Worm (Caenorhabditis elegans) whole organism, L4/young adult: ENCODE results near the gene gst-39.
A peak's percentile ranks its signal among the peaks of the same experiment; 100 is the strongest.
"Not testable (repeated sequence)": the region's sequence is repeated elsewhere in the genome, so short reads cannot be mapped to it uniquely, and the experiment has no call there.

Experiments
- W03F9.2 ChIP-seq: fragments of 150-350 bp; optimal IDR thresholded peaks from 2 replicates; lab custom pipeline; 2014; ENCODE audit warnings: missing biosample characterization, missing genetic modification characterization
- dao-5 ChIP-seq: sonication (generic microtip); optimal IDR thresholded peaks from 2 replicates; lab custom pipeline; 2016; ENCODE audit warnings: missing genotype, missing genetic modification characterization, moderate library complexity, missing compliant biosample characterization
- him-1 ChIP-seq: sonication (generic microtip); optimal IDR thresholded peaks from 2 replicates; lab custom pipeline; 2016; ENCODE audit warnings: missing genotype, missing genetic modification reagents, missing genetic modification characterization, missing compliant biosample characterization

Gene gst-39

DNA sequence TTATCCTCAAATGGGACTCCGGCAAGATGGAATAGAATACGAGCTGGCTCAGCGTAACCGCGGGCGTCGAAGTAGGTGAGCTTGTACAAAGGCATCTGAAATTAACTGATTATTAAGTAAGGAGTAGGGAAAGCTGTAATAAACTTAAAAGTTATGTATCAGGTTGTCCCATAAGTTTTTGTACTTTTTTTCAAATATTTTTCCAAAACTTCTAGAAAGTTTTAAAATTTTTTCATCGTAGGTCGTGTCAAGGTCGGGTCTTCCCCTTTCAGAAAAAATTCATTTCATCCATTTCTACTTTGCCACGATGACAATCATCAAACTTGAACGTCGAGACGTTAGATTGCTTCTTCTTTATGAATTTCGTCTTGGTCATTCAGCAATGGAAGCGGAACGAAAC is at the start of gene gst-39:
Gene gst-39, minus strand, starts transcription at position 101 of the 400 bp plus-strand sequence.
- not testable (repeated sequence) for TF ChIP-seq dao-5 (tag; lab: Kevin White, UChicago); him-1; W03F9.2

DNA sequence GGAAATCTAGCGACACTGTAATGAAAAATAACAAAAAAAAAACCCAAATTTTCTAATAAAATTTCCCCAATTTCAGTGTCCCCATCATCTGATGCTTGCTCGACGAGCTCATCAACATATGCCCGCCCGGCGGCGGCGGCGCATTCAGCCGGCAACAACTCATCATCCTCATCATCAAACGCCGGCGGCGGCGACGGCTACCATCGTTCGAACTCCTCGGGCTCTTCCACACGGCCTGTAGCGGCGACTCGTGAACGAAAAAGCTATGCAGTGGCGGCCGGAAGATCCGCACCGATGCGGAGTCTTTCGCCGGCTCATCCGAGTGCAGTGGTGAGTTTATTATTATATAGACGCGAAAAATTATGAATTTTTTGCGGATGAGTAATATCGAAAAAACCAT is 48.4 kb upstream of the gst-39 start:
- TF ChIP-seq him-1 (no peak), W03F9.2 (no peak), dao-5 (tag; lab: Kevin White, UChicago) (no peak)

DNA sequence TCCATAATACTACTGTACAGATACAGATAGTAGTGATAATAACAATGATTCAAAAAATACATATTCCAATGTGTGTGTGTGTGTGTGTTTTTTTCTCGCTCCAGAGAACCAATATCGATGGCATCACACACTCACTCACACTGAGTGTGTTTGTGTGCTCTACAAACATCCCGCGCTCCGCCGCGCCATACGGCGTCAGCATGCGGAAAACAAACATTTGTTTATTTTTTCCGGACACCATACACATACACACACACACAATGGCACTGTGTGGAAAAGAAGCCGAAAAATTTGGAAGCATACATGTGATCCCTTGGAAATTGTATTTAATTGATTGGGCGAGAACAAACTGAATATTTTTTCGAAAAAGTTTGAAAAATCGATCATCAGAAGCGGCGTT is 47.3 kb upstream of the gst-39 start:
- TF ChIP-seq him-1: no peak
- TF ChIP-seq dao-5 (tag; lab: Kevin White, UChicago): no peak
- TF ChIP-seq W03F9.2: no peak

DNA sequence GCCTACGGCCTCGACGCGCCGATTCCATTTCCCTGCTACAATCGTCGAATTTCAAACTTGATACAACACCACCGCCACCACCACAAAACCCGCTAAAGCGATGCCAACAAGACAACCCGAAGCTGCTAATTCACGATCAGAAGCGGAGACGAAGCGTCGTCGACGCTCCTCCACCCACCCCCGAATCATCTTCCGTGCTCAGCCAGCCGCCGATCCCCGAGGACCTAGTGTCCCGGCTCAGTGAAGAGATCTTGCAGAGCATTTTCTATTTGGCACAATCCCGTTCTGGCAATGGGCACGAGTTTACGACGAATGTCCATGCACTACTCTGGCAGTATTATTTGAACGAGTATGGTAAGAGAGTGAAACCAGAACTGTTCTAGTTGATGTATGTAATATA is 46.9 kb upstream of the gst-39 start:
- TF ChIP-seq him-1: no peak
- TF ChIP-seq W03F9.2: no peak
- no peak for TF ChIP-seq dao-5 (tag; lab: Kevin White, UChicago)

DNA sequence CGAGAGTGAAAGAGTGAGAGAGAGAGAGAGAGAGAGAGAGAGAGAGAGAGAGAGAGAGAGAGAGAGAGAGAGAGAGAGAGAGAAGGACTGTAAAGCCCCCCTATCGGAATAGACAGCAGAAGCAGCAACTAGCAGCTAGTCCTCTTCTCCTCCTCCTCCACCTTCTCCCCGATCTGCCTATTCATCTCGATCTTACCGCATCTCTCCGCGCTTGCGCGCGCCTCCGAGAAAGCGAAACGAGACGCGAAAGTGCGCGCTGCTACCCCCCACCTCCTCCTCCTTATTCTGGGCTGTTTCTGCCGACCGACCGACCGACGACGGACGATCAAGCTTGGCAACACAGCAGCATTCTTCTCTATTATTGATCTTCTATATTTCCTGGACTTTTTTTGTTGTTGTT is 46.2 kb upstream of the gst-39 start:
- TF ChIP-seq W03F9.2 (no peak), dao-5 (tag; lab: Kevin White, UChicago) (no peak), him-1 (no peak)

DNA sequence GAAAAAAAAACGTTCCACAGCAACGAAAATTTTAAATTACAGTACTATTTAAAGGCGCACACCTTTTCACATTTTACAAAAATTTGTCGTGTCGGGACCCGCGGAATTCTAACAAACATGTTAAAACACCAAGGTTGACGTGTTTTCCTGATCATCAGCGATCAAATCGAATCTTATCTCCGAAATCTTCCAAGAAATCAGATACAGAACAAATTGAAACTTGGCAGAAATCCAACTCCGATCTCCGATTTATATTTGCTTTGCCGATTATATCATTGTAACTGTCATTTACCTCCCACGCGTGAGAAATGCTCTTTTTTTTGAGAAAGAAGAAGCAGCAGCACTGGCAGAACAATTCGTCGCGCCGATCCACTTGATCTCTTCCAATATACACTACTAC is 42.0 kb upstream of the gst-39 start:
- TF ChIP-seq him-1: no peak
- no peak for TF ChIP-seq dao-5 (tag; lab: Kevin White, UChicago)

DNA sequence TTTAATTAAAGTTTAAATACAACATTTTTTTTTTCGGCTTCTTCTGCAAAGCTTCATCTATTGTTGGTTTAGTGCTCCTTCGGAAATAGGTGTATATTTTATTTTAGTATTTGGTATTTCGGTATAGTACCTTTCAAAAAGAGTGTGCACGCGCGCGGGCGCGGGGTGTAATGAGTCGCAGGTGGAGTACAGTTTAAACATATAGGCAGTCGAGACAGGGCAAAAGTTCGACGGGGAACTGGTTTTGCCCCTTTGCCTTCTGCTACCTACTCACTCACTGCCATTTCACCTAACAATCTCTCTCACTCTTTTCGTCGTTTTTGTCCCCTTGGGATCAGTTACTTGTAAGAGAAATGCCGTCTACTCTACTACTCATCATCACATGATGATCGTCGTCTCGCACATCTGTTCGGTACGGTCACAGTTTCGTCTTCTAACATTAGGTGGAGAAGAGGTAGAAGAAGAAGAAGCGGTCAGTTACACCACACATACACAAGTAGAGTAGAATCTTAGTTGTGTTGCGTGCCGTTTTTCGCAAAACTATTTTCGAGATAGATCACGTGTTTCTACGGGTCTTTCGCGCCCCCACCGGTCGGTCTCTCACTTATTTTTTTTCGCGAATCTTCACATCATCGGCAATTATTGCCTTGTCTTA is 40.7 kb upstream of the gst-39 start:
- TF ChIP-seq W03F9.2: no peak
- no peak for TF ChIP-seq him-1
- no peak for TF ChIP-seq dao-5 (tag; lab: Kevin White, UChicago)

DNA sequence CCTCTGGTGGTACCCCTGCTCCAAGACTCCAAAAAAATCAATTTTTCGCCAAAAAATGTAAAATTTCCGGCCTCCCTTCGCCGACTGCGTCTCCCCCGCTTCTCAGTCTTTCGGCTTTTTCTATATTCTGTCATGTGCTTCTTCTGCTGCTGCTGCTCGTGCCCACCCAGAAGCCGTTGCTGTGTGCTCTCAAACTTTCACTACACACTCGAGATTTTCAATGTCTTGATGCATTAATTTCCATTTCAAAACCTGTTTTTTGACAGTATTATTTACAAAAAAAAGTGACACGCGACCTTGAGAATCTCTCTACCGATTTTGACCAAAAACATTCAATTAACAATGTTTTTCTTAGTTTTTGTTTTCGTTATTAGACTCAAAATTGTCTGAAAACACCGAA is 37.6 kb upstream of the gst-39 start:
- TF ChIP-seq dao-5 (tag; lab: Kevin White, UChicago) (no peak), him-1 (no peak), W03F9.2 (no peak)

DNA sequence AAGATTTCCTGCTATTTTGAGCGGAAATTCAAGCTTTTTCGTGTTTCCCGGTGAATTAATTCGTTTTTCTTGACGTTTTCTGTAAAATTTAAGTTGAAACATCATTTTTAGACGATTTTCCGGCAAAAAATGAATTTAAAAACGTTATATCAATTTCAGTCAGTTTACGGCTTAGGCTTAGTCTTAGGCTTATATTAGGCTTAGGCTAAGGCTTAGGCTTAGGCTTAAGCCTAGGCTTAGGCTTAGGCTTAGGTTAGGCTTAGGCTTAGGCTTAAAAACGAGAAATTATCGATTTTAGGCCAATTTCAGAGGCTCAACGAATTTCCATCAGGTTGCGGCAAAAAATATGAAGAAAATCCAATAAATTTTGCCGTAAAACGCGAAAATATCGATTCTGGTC is 37.2 kb upstream of the gst-39 start:
- TF ChIP-seq dao-5 (tag; lab: Kevin White, UChicago) (no peak), W03F9.2 (no peak), him-1 (no peak)

DNA sequence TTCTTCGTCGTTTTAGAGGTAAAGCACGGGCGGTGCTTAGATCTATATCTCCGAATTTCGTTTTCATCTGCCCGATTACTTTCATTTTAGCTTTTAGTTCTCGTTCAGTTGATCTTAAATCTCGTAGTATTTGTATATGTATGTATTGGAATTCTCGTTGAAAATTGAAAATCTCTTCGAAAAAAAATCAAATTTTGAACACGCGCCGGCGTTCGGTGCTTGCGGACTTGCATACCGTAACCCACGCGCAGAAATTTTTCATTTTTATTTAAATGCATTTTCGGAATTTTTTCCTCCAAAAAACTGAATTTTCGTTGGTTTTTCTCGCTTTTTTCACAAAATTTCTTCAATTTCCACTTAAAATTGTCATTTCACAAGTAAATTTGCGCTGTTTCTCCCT is 36.4 kb upstream of the gst-39 start:
- TF ChIP-seq dao-5 (tag; lab: Kevin White, UChicago): no peak
- no peak for TF ChIP-seq W03F9.2
- TF ChIP-seq him-1: no peak

DNA sequence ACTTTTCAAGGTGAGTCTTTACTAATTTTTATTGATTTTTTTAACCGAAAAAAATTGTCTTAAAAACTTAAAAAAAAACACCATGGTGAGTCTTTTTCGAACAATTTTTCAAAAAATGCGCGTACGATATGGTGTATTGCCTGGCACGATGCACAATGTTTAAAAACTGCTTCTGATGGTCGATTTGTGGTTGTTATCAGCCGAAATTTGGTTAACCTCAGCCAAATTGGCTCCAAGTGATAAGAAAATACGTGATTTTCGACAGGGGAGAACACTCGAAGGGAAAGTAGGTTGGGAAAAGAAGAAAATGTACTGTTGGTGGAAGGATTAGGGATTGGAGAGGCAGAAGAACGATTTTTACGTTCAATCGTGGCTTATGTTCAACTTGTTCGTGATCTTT is 35.8 kb upstream of the gst-39 start:
- TF ChIP-seq dao-5 (tag; lab: Kevin White, UChicago) (no peak), W03F9.2 (no peak), him-1 (no peak)

DNA sequence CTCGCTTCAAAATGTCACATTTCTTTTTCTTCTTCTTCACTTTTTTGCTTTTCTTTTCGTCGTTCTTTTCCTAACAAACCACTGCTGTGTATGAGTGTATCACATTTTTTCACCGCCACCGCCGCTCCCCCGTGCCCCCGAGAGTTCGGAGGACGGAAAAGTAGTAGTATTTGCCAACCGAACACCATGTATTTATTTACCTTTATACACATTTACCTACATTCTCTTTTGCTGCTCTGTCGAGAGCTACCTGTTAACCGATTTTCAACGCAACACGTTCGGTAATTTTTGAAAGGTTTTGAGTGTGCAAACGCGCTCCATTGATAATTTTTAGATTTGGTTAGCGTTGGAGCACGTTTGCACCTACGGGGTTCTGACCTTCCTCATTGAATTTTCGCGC is 34.5 kb upstream of the gst-39 start:
- TF ChIP-seq W03F9.2 (no peak), him-1 (no peak), dao-5 (tag; lab: Kevin White, UChicago) (no peak)

DNA sequence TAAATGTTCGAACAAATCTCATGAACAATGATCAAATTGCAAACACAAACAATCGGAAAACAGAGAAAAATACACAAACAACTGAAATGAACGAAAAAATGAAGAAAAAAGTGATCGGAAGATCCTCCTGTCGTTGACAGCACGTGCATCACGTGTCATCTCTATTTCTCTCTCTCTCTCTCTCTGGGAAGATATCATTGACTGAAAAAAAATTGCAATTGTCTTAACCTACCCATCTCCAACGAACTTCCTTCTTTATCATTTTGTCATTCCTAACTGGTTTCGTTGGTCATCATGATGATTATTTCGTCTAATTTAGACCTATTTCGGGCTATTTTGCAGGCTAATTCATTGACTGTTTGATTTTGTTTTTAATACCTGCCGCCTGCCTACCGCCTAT is 33.6 kb upstream of the gst-39 start:
- TF ChIP-seq dao-5 (tag; lab: Kevin White, UChicago): no peak
- peak; percentile 31 for TF ChIP-seq W03F9.2

DNA sequence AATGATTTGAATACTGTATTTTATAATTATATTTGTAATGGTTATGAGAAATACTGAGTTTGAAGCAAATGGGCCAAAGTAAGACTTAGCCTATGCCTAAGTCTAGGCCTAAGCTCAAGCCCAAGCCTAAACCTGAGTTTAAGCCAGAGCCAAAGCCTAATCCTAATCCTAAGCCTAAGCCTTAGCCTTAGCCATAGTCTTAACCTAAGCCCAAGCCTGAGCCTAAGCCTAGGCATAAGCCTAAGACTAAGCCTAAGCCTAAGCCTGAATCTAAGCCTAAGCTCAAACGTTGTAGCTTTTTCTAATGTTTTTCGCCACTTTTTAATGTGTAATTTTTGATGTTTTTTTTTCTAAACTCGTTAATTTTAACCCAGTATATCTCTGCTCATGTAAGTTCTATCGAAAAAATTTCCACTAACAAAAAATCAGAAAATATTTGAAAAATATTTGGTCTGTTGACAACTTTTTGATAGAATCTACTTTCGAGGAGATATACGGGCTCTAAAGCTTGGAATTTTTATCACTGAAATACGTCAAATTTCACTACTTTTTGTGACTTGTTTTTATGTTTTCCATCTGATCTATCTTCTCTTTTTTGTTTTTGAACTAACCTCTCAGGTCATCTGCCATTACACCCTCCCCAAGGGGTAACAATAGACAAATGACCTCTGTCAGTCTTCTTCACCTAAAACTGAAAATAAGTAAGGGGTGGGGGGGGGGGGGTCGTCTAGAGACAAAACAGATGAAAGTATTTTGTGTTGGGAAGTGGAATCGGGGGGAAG is 32.5 kb upstream of the gst-39 start:
- TF ChIP-seq W03F9.2: no peak
- TF ChIP-seq him-1: no peak
- no peak for TF ChIP-seq dao-5 (tag; lab: Kevin White, UChicago)

DNA sequence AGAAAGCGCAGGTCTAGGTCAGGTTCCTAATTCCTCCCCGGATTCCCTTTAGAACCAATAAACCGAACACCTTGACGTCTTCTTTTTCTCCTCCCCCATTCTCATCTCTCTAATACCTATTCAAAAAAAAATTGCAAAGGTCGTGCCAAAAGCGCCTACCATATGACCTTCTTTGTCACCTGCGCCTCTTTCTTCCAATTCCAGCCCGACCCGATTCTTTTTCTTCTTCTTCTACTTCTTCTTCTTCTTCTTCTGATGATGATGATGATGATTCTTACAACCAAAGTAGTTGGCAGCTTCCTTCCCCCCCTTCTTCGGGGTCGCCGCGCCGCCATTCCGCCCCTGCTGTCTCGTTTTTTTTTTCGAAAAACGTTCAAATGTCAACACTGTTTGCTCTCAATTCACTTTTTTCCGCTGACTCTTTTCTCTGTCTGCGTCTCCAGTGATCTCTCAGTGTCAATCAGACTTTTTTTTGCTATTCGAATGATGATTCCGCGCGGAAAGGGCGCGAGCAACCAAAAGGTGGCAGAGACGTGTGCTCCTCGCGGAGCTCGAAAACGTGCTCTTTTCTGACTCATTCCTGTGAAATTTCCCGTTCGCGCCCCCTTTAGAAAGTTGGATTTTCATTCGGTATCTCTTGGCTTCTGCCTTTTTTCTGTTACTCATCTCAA is 31.8 kb upstream of the gst-39 start:
- TF ChIP-seq him-1: no peak
- no peak for TF ChIP-seq W03F9.2
